Worm (Caenorhabditis elegans) whole organism, late embryonic: Measurements from ENCODE around the gene ifo-1.

Experiments
- C38D4.7 ChIP-seq: fragments of 200-800 bp; sonication (Bioruptor generic); optimal IDR thresholded peaks from 2 replicates; lab custom pipeline; 2018; ENCODE audit warnings: mild to moderate bottlenecking, missing genetic modification characterization, moderate library complexity, missing compliant biosample characterization
- F13H6.1 ChIP-seq: sonication (generic microtip); optimal IDR thresholded peaks from 2 replicates; lab custom pipeline; 2016; ENCODE audit warnings: missing genetic modification characterization, missing compliant biosample characterization
- K02D7.2 ChIP-seq: sonication (generic microtip); optimal IDR thresholded peaks from 2 replicates; lab custom pipeline; 2017; ENCODE audit warnings: mild to moderate bottlenecking, missing genetic modification characterization, missing compliant biosample characterization
- T23F11.4 ChIP-seq: fragments of 200-800 bp; sonication (Bioruptor generic); optimal IDR thresholded peaks from 2 replicates; lab custom pipeline; 2018; ENCODE audit warnings: mild to moderate bottlenecking, missing genetic modification characterization, missing compliant biosample characterization
- ama-1 ChIP-seq: fragments of 150-350 bp; optimal IDR thresholded peaks from 2 replicates; lab custom pipeline; 2014
- ceh-18 ChIP-seq: sonication (generic microtip); optimal IDR thresholded peaks from 2 replicates; lab custom pipeline; 2016; ENCODE audit warnings: missing genetic modification characterization, missing compliant biosample characterization
- ceh-22 ChIP-seq: sonication (generic microtip); optimal IDR thresholded peaks from 2 replicates; lab custom pipeline; 2017; ENCODE audit warnings: missing biosample characterization, missing genetic modification characterization
- ceh-31 ChIP-seq: sonication (generic microtip); optimal IDR thresholded peaks from 2 replicates; lab custom pipeline; 2016; ENCODE audit warnings: missing genetic modification characterization, missing compliant biosample characterization
- ceh-45 ChIP-seq: fragments of 200-800 bp; sonication (Bioruptor generic); IDR thresholded peaks from 2 replicates; pipeline ENCODE4 v1.3.6; 2022; ENCODE audit warnings: missing genetic modification reagents, missing genetic modification characterization, missing compliant biosample characterization
- ceh-48 ChIP-seq: sonication (generic microtip); optimal IDR thresholded peaks from 2 replicates; lab custom pipeline; 2016; ENCODE audit warnings: missing genetic modification characterization, inconsistent platforms, missing compliant biosample characterization
- che-1 ChIP-seq: sonication (generic microtip); optimal IDR thresholded peaks from 2 replicates; lab custom pipeline; 2016; ENCODE audit warnings: mild to moderate bottlenecking, missing genetic modification characterization, missing compliant biosample characterization
- dmd-4 ChIP-seq: sonication (generic microtip); optimal IDR thresholded peaks from 2 replicates; lab custom pipeline; 2016; ENCODE audit warnings: borderline replicate concordance, missing genetic modification characterization, missing compliant biosample characterization
- ets-4 ChIP-seq: sonication (generic microtip); optimal IDR thresholded peaks from 2 replicates; lab custom pipeline; 2016; ENCODE audit warnings: missing genetic modification characterization, missing compliant biosample characterization
- eyg-1 ChIP-seq: sonication (generic microtip); optimal IDR thresholded peaks from 2 replicates; lab custom pipeline; 2016; ENCODE audit warnings: missing genotype, missing genetic modification characterization, missing compliant biosample characterization
- fax-1 ChIP-seq: sonication (generic microtip); optimal IDR thresholded peaks from 2 replicates; lab custom pipeline; 2016; ENCODE audit warnings: missing genotype, missing genetic modification characterization, missing compliant biosample characterization
- fkh-10 ChIP-seq: fragments of 150-350 bp; optimal IDR thresholded peaks from 2 replicates; lab custom pipeline; 2014; ENCODE audit warnings: missing biosample characterization, missing genetic modification reagents, missing genetic modification characterization
- fkh-6 ChIP-seq: sonication (generic microtip); optimal IDR thresholded peaks from 2 replicates; lab custom pipeline; 2016; ENCODE audit warnings: missing genetic modification characterization, missing compliant biosample characterization
- hlh-30 ChIP-seq: sonication (generic microtip); optimal IDR thresholded peaks from 2 replicates; lab custom pipeline; 2017; ENCODE audit warnings: antibody characterized with exemption, missing genetic modification characterization, missing compliant biosample characterization; ENCODE audit not compliant: insufficient read depth
- hlh-8 ChIP-seq: sonication (generic microtip); optimal IDR thresholded peaks from 2 replicates; lab custom pipeline; 2016; ENCODE audit warnings: missing genotype, missing genetic modification characterization, missing compliant biosample characterization
- mec-3 ChIP-seq: sonication (generic microtip); optimal IDR thresholded peaks from 2 replicates; lab custom pipeline; 2016; ENCODE audit warnings: borderline replicate concordance, missing genetic modification characterization, missing compliant biosample characterization
- nhr-11 ChIP-seq: fragments of 150-350 bp; optimal IDR thresholded peaks from 2 replicates; lab custom pipeline; 2014; ENCODE audit warnings: missing biosample characterization, missing genetic modification characterization
- nhr-232 ChIP-seq: sonication (generic microtip); optimal IDR thresholded peaks from 2 replicates; lab custom pipeline; 2016; ENCODE audit warnings: missing genetic modification characterization, missing compliant biosample characterization
- npax-4 ChIP-seq: sonication (generic microtip); optimal IDR thresholded peaks from 2 replicates; lab custom pipeline; 2016; ENCODE audit warnings: missing genetic modification characterization, missing compliant biosample characterization
- pat-9 ChIP-seq: fragments of 200-800 bp; sonication (Bioruptor generic); optimal IDR thresholded peaks from 2 replicates; lab custom pipeline; 2018; ENCODE audit warnings: mild to moderate bottlenecking, missing genetic modification characterization, moderate library complexity, missing compliant biosample characterization
- pax-1 ChIP-seq: fragments of 150-350 bp; optimal IDR thresholded peaks from 2 replicates; lab custom pipeline; 2014; ENCODE audit warnings: missing biosample characterization, missing genetic modification characterization
- pha-4 ChIP-seq: fragments of 150-350 bp; optimal IDR thresholded peaks from 2 replicates; lab custom pipeline; 2018; ENCODE audit warnings: missing biosample characterization, missing genetic modification reagents, missing genetic modification characterization
- ref-2 ChIP-seq: sonication (generic microtip); optimal IDR thresholded peaks from 2 replicates; lab custom pipeline; 2016; ENCODE audit warnings: missing genetic modification characterization, missing compliant biosample characterization
- sdc-2 ChIP-seq: sonication (generic microtip); optimal IDR thresholded peaks from 2 replicates; lab custom pipeline; 2016; ENCODE audit warnings: missing genotype, missing genetic modification characterization, missing compliant biosample characterization
- sox-4 ChIP-seq: sonication (generic microtip); optimal IDR thresholded peaks from 2 replicates; lab custom pipeline; 2017; ENCODE audit warnings: mild to moderate bottlenecking, missing genetic modification characterization, inconsistent platforms, missing compliant biosample characterization
- syd-9 ChIP-seq: sonication (generic microtip); optimal IDR thresholded peaks from 2 replicates; lab custom pipeline; 2016; ENCODE audit warnings: mild to moderate bottlenecking, missing genetic modification characterization, moderate library complexity, missing compliant biosample characterization
- tbx-2 ChIP-seq: sonication (generic microtip); optimal IDR thresholded peaks from 2 replicates; lab custom pipeline; 2016; ENCODE audit warnings: missing genetic modification characterization, missing compliant biosample characterization
- tbx-7 ChIP-seq: sonication (generic microtip); optimal IDR thresholded peaks from 2 replicates; lab custom pipeline; 2016; ENCODE audit warnings: missing genotype, missing genetic modification characterization, missing compliant biosample characterization
- ttx-3 ChIP-seq: sonication (generic microtip); optimal IDR thresholded peaks from 2 replicates; lab custom pipeline; 2016; ENCODE audit warnings: missing genetic modification reagents, missing genetic modification characterization, missing compliant biosample characterization
- unc-3 ChIP-seq, 2 experiments: fragments of 200-800 bp in 1 of 2; sonication (Bioruptor generic) in 1 of 2; sonication (generic microtip) in 1 of 2; conservative IDR thresholded peaks in 1 of 2; optimal IDR thresholded peaks in 1 of 2; 2 replicates each; pipeline versions ENCODE4 v1.3.6 to Lab custom; 2016 to 2022; ENCODE audit warnings: missing compliant biosample characterization in 2 of 2, missing genetic modification characterization in 2 of 2, missing genetic modification reagents in 1 of 2
- unc-86 ChIP-seq: sonication (generic microtip); optimal IDR thresholded peaks from 2 replicates; lab custom pipeline; 2016; ENCODE audit warnings: missing genetic modification characterization, missing compliant biosample characterization
- zip-5 ChIP-seq: sonication (generic microtip); optimal IDR thresholded peaks from 2 replicates; lab custom pipeline; 2016; ENCODE audit warnings: missing genetic modification characterization, missing compliant biosample characterization

ifo-1 gene

ce11 chrIV:7310410-7310809 is 16.1 kb downstream of the ifo-1 start, which contains the start of gene grl-4:
Gene grl-4, minus strand, starts transcription at chrIV:7310760.
- no peak for TF ChIP-seq sox-4
- TF ChIP-seq tbx-7 (tag; lab: Kevin White, UChicago): no peak
- no peak for TF ChIP-seq C38D4.7 (GFP tag; lab: Kevin White, UChicago)
- TF ChIP-seq che-1: no peak
- TF ChIP-seq pax-1 (tag; lab: Kevin White, UChicago): no peak
- TF ChIP-seq zip-5 (tag; lab: Kevin White, UChicago): no peak
- TF ChIP-seq fax-1 (tag; lab: Kevin White, UChicago): no peak
- no peak for TF ChIP-seq hlh-30 (tag; lab: Kevin White, UChicago)
- no peak for TF ChIP-seq fkh-10
- no peak for TF ChIP-seq T23F11.4 (GFP tag; lab: Kevin White, UChicago)
- TF ChIP-seq, all 69 proteins: peak for 0

- TF ChIP-seq zip-5 (tag; lab: Kevin White, UChicago) (no peak), ceh-22 (tag; lab: Kevin White, UChicago) (no peak), ceh-45 (GFP tag; lab: Robert Waterston, UW) (no peak), F13H6.1 (no peak), unc-86 (tag; lab: Kevin White, UChicago) (no peak), C38D4.7 (GFP tag; lab: Kevin White, UChicago) (no peak), ceh-31 (no peak), eyg-1 (no peak), pha-4 (tag; lab: Kevin White, UChicago) (no peak), pax-1 (tag; lab: Kevin White, UChicago) (no peak), fkh-6 (tag; lab: Kevin White, UChicago) (no peak), nhr-11 (no peak), nhr-232 (tag; lab: Kevin White, UChicago) (no peak)
These were observed 16.8 kb downstream of the ifo-1 start for ce11 chrIV:7309678-7310077.

DNA sequence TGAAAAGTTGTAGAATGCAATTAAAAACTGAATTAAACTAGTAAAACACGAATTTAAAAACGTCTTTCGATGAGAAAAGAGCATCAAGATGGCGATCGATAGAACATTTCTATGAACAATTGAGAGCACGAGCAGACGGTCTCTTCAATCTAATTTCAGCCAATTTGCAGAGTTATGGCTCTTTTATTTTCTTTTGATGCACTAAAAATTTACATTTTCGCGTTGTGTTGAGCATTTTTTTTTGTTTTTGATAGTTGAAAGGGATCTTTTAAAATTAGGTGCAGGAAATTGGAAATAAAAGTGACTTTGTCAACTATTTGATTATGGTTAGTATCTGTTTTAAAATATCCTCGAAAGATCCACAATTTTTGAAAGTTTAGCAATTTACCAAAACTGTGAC is 17.5 kb downstream of the ifo-1 start, which contains the start of gene F42C5.6:
Gene F42C5.6, minus strand, starts transcription at position 101 of the 400 bp plus-strand sequence.
- TF ChIP-seq eyg-1 (no peak), unc-3 (GFP tag; conservative IDR thresholded peaks at IDR 0.05; lab: Robert Waterston, UW) (no peak), unc-3 (tag; optimal IDR thresholded peaks at IDR 0.05; lab: Kevin White, UChicago) (no peak), ceh-48 (tag; lab: Kevin White, UChicago) (no peak), ceh-18 (no peak), unc-86 (tag; lab: Kevin White, UChicago) (no peak), che-1 (no peak), K02D7.2 (tag; lab: Kevin White, UChicago) (no peak)
- TF ChIP-seq, all 69 proteins: peak for 0

ce11 chrIV:7305325-7305724 is 21.1 kb downstream of the ifo-1 start, which contains the start of gene npr-27:
Gene npr-27, plus strand, starts transcription at chrIV:7305625.
- TF ChIP-seq hlh-8 (tag; lab: Kevin White, UChicago): no peak
- no peak for TF ChIP-seq npax-4
- TF ChIP-seq ttx-3 (tag; lab: Kevin White, UChicago): no peak
- no peak for TF ChIP-seq sdc-2 (tag; lab: Kevin White, UChicago)
- TF ChIP-seq syd-9 (tag; lab: Kevin White, UChicago): no peak
- no peak for TF ChIP-seq nhr-11
- no peak for TF ChIP-seq ets-4 (tag; lab: Kevin White, UChicago)
- no peak for TF ChIP-seq fkh-6 (tag; lab: Kevin White, UChicago)
- no peak for TF ChIP-seq pat-9
- no peak for TF ChIP-seq dmd-4
- no peak for TF ChIP-seq tbx-2 (tag; lab: Kevin White, UChicago)
- no peak for TF ChIP-seq ama-1 (lab: Kevin White, UChicago)
- no peak for TF ChIP-seq ref-2 (tag; lab: Kevin White, UChicago)
- no peak for TF ChIP-seq mec-3 (tag; lab: Kevin White, UChicago)
